Worm (Caenorhabditis elegans) whole organism, L1 larva: ENCODE data around the gene clec-219.

Experiments used
- mdl-1 ChIP-seq, 2 experiments: fragments of 150-350 bp; optimal IDR thresholded peaks; 2 replicates each; lab custom pipeline; 2014 to 2017; ENCODE audit warnings: missing biosample characterization in 2 of 2, missing genetic modification characterization in 2 of 2, inconsistent platforms in 1 of 2
- mep-1 ChIP-seq: fragments of 150-350 bp; optimal IDR thresholded peaks from 2 replicates; lab custom pipeline; 2014; ENCODE audit warnings: missing biosample characterization, missing genetic modification characterization

ce11 chrV:8278830-8279229 lies 39.4 kb upstream of the clec-219 start, which contains the start of gene str-136:
- TF ChIP-seq mdl-1 (tag; optimal IDR thresholded peaks at IDR 0.05; lab: Kevin White, UChicago) (no peak), mep-1 (tag; lab: Kevin White, UChicago) (no peak)
